Fruit fly (Drosophila melanogaster) Kc167 (cell line): ENCODE results near the gene CG34448.

Experiments used
- Sin3A ChIP-seq: fragments of >200 bp; optimal IDR thresholded peaks from 2 replicates; lab custom pipeline; 2018; ENCODE audit warnings: missing external identifiers
- h ChIP-seq: fragments of >200 bp; optimal IDR thresholded peaks from 3 replicates; lab custom pipeline; 2018; ENCODE audit warnings: missing external identifiers
- insv ChIP-seq: fragments of >200 bp; optimal IDR thresholded peaks from 3 replicates; lab custom pipeline; 2018; ENCODE audit warnings: missing external identifiers
- psq ChIP-seq: fragments of >200 bp; optimal IDR thresholded peaks from 2 replicates; lab custom pipeline; 2017; ENCODE audit warnings: missing external identifiers
- ttk ChIP-seq: sonication (Bioruptor generic); optimal IDR thresholded peaks from 2 replicates; lab custom pipeline; 2017; ENCODE audit warnings: missing external identifiers

dm6 chr2L:2436258-2436657 lies 18.5 kb upstream of the CG34448 start:
- no peak for TF ChIP-seq ttk (lab: Kevin White, UChicago)
- TF ChIP-seq h: no peak
- TF ChIP-seq Sin3A (lab: Kevin White, UChicago): no peak
- no peak for TF ChIP-seq psq
- TF ChIP-seq insv (lab: Kevin White, UChicago): no peak
